Fruit fly (Drosophila melanogaster): ENCODE results near the gene CG7564.

dm6 chr3L:17532898-17533700 lies 19.0 kb downstream of the CG7564 start:
- peak; percentile 63 for TF ChIP-seq CG14711 (tag; optimal IDR thresholded peaks at IDR 0.05)
- TF ChIP-seq kay (GFP tag; ENCODE audit: borderline replicate concordance), result no peak
- TF ChIP-seq CG12768 (GFP tag; optimal IDR thresholded peaks at IDR 0.05), result peak; percentile 10
- peak; percentile 81 for TF ChIP-seq ovo (GFP tag; optimal IDR thresholded peaks at IDR 0.05)

All from whole organism, adult.